Worm (Caenorhabditis elegans): ENCODE results near the gene hda-2.

ce11 chrII:8016761-8017160 lies 5.6 kb downstream of the hda-2 start:
- TF ChIP-seq ets-4 (GFP tag; optimal IDR thresholded peaks at IDR 0.05) (no peak), B0035.1 (tag; optimal IDR thresholded peaks at IDR 0.05) (no peak), rpc-1 (optimal IDR thresholded peaks at IDR 0.05) (no peak), rpc-1 (tag; optimal IDR thresholded peaks at IDR 0.05) (no peak), aptf-2 (GFP tag; conservative IDR thresholded peaks at IDR 0.05) (no peak), sea-2 (GFP tag; IDR thresholded peaks at IDR 0.05) (no peak), mel-28 (tag; optimal IDR thresholded peaks at IDR 0.05; ENCODE audit: borderline replicate concordance) (no peak), C06A6.2 (GFP tag; conservative IDR thresholded peaks at IDR 0.05) (peak; percentile 76), ama-1 (optimal IDR thresholded peaks at IDR 0.05) (peak; percentile 5), ama-1 (GFP tag; optimal IDR thresholded peaks at IDR 0.05) (no peak), tbp1 (GFP tag; optimal IDR thresholded peaks at IDR 0.05) (peak; percentile 55)

Data from whole organism, young adult.